Fruit fly (Drosophila melanogaster): ENCODE results near the gene amd.
A peak's percentile ranks its signal among the peaks of the same experiment; 100 is the strongest.

The amd gene

DNA sequence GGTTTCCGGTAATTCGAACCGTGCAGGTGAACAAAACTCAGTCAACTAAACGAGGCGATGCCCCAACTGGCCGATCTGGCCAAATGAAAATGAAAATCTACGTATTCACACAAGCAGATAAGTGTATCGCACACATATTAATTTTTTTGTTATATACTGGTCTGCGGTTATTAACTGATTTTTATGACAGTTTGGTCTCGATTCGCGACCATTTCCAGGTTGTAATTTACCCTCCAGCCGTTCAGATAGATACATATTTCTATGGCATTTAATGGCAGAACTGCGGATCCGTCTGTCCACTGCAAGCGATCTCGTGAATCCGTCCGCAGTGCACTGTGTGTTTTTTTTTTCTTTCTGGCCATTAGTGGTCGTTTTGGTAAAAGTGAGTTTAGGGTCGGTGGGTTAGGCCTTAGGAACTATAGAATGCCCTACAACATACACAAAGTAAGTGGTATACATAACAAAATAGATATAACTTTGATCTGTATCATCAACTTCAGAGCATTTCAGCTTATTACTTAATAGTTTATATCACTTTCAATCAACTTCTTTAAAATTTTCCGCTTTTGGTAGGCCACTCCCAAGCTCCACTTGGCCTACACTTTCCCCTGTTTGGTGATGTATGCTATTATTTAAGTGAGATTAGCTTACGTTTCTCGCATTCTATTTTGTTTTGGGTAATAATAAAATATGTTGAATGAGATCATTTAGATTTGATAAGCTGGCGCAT lies 35.7 kb upstream of the amd start, which contains the start of gene CG17572 (continued):
- no peak for TF ChIP-seq CG16779 (GFP tag; IDR thresholded peaks at IDR 0.05)
- TF ChIP-seq CG13123 (GFP tag; optimal IDR thresholded peaks at IDR 0.05), result no peak
- TF ChIP-seq CG9437 (GFP tag; optimal IDR thresholded peaks at IDR 0.05), result no peak
- TF ChIP-seq CG15696 (tag; optimal IDR thresholded peaks at IDR 0.05), result no peak

DNA sequence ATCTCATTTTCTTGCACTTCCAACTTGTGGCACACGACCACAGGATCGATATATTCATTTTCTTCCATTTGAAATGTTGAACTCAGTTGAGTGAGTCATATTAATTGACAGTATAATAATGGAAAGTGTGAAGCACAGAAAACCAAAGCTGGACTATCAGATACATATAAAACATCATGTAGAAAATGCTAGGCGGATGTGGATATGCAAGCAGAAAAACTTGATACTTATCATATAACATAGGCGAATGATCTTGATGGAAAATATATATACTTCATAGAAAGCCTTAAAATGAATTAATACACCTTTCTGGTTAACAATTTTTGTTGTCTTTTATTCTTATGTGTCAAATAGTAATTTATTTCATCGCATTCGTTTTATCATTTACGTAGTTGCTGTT lies 31.0 kb upstream of the amd start, which contains the start of gene CG10700:
Gene CG10700 (minus strand): TSS at position 101 of the 400 bp plus-strand sequence.
- no peak for TF ChIP-seq ranshi (GFP tag; IDR thresholded peaks at IDR 0.05)
- no peak for TF ChIP-seq Hmr (GFP tag; optimal IDR thresholded peaks at IDR 0.05)
- no peak for TF ChIP-seq dmrt99B (tag; optimal IDR thresholded peaks at IDR 0.05)
- no peak for TF ChIP-seq CG1602 (GFP tag; optimal IDR thresholded peaks at IDR 0.05)
- no peak for TF ChIP-seq CG10366 (GFP tag; IDR thresholded peaks at IDR 0.05)
- no peak for TF ChIP-seq ap (GFP tag; IDR thresholded peaks at IDR 0.05)
- TF ChIP-seq CG16863 (GFP tag; optimal IDR thresholded peaks at IDR 0.05), result no peak
- TF ChIP-seq CG17802 (tag; optimal IDR thresholded peaks at IDR 0.05), result no peak
- TF ChIP-seq Atf6 (GFP tag; IDR thresholded peaks at IDR 0.05), result no peak
- TF ChIP-seq CG8089 (GFP tag; optimal IDR thresholded peaks at IDR 0.05), result no peak
- TF ChIP-seq Sry-δ (GFP tag; optimal IDR thresholded peaks at IDR 0.05), result no peak
- TF ChIP-seq Aef1 (GFP tag; IDR thresholded peaks at IDR 0.05), result no peak

DNA sequence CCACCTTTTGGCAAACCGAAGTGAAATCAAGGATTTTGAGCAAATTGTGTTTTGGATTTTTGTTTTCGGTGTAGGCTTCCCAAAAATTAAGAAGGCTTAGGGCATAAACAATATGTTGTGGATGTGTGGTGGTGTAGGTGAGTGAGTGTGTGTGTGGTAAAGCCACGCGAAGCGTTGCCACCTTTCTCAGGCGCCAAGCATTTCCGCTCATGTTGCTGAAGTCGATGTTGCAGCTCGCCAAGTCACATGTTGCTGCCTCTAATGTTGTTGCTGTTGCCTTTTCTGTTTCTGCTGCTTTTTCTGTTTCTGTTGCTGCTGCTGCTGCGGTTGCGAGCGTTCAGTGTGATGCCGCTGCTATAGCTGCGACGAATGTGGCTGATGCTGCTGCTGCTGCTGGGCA lies 30.2 kb upstream of the amd start:
- no peak for TF ChIP-seq Camta (GFP tag; optimal IDR thresholded peaks at IDR 0.05)
- no peak for TF ChIP-seq Sox102F (GFP tag; optimal IDR thresholded peaks at IDR 0.05)
- TF ChIP-seq trem (tag; optimal IDR thresholded peaks at IDR 0.05), result no peak
- TF ChIP-seq HmgZ (tag; optimal IDR thresholded peaks at IDR 0.05), result no peak
- TF ChIP-seq br (optimal IDR thresholded peaks at IDR 0.05), result no peak
- no peak for TF ChIP-seq CG17568 (GFP tag; optimal IDR thresholded peaks at IDR 0.05)
- TF ChIP-seq Asciz (GFP tag; optimal IDR thresholded peaks at IDR 0.05), result peak; percentile 31
- TF ChIP-seq CG17829 (tag; optimal IDR thresholded peaks at IDR 0.05), result no peak
- TF ChIP-seq ci (GFP tag; IDR thresholded peaks at IDR 0.05), result peak; percentile 88
- no peak for TF ChIP-seq CG16813 (GFP tag; IDR thresholded peaks at IDR 0.05; ENCODE audit: partially characterized antibody)
- TF ChIP-seq org-1 (GFP tag; optimal IDR thresholded peaks at IDR 0.05), result peak; percentile 7
- no peak for TF ChIP-seq Elba2 (GFP tag; optimal IDR thresholded peaks at IDR 0.05)
- no peak for TF ChIP-seq CG1832 (GFP tag; optimal IDR thresholded peaks at IDR 0.05)
- no peak for TF ChIP-seq NfI (GFP tag; optimal IDR thresholded peaks at IDR 0.05)
- TF ChIP-seq lab (GFP tag; optimal IDR thresholded peaks at IDR 0.05), result no peak
- TF ChIP-seq CG13123 (GFP tag; optimal IDR thresholded peaks at IDR 0.05), result no peak
- no peak for TF ChIP-seq luna (GFP tag; optimal IDR thresholded peaks at IDR 0.05)
- TF ChIP-seq CG1603 (tag; optimal IDR thresholded peaks at IDR 0.05), result peak; percentile 33
- TF ChIP-seq pho (GFP tag; optimal IDR thresholded peaks at IDR 0.05), result no peak
- no peak for TF ChIP-seq hbn (GFP tag; IDR thresholded peaks at IDR 0.05; ENCODE audit: partially characterized antibody)
- TF ChIP-seq Fer1 (GFP tag; optimal IDR thresholded peaks at IDR 0.05), result no peak
- no peak for TF ChIP-seq CG12659 (GFP tag; optimal IDR thresholded peaks at IDR 0.05)
- TF ChIP-seq Gug (GFP tag; IDR thresholded peaks at IDR 0.05), result no peak
- TF ChIP-seq E2f1 (GFP tag; IDR thresholded peaks at IDR 0.05), result no peak
- no peak for TF ChIP-seq CG13624 (GFP tag; optimal IDR thresholded peaks at IDR 0.05)
- TF ChIP-seq da (GFP tag; optimal IDR thresholded peaks at IDR 0.05), result no peak
- TF ChIP-seq Hmx (GFP tag; optimal IDR thresholded peaks at IDR 0.05), result no peak
- TF ChIP-seq lov (optimal IDR thresholded peaks at IDR 0.05), result no peak
- TF ChIP-seq lov (GFP tag; IDR thresholded peaks at IDR 0.05), result 0 out of 3 replicates have a peak, but pooled peaks have one; percentile 47
- TF ChIP-seq tio (GFP tag; optimal IDR thresholded peaks at IDR 0.05), result no peak
- no peak for TF ChIP-seq CG15696 (tag; optimal IDR thresholded peaks at IDR 0.05)
- TF ChIP-seq CG15514 (GFP tag; optimal IDR thresholded peaks at IDR 0.05), result no peak
- no peak for TF ChIP-seq exex (tag; optimal IDR thresholded peaks at IDR 0.05)
- no peak for TF ChIP-seq CG6791 (GFP tag; IDR thresholded peaks at IDR 0.05; ENCODE audit: partially characterized antibody)
